Worm (Caenorhabditis elegans): Measurements from ENCODE around the gene ceh-49.
A peak's percentile ranks its signal among the peaks of the same experiment; 100 is the strongest.

ceh-49 gene

ce11 chrV:6107474-6107873, 12.5 kb downstream of the ceh-49 start, which contains the start of gene cwf-19L1 (continued):
- TF ChIP-seq egl-13 (tag; optimal IDR thresholded peaks at IDR 0.05), result peak; percentile 68
- peak; percentile 82 for TF ChIP-seq nhr-47 (tag; optimal IDR thresholded peaks at IDR 0.05)
- TF ChIP-seq ztf-11 (tag; optimal IDR thresholded peaks at IDR 0.05), result peak in 1 of 2 experiments; percentile 79
- peak; percentile 40 for TF ChIP-seq unc-86 (tag; optimal IDR thresholded peaks at IDR 0.05)
- TF ChIP-seq efl-1 (optimal IDR thresholded peaks at IDR 0.05), result peak; percentile 92 to 95
- TF ChIP-seq efl-1 (GFP tag; optimal IDR thresholded peaks at IDR 0.05 in 1 of 2), result peak; percentile 94 to 99
- TF ChIP-seq elt-3 (tag; optimal IDR thresholded peaks at IDR 0.05), result peak in 2 of 6 experiments; percentile 1 to 29
- peak; percentile 66 for TF ChIP-seq nhr-19 (GFP tag; conservative IDR thresholded peaks at IDR 0.05)

- TF ChIP-seq blmp-1 (tag; optimal IDR thresholded peaks at IDR 0.05), result peak; percentile 100
- TF ChIP-seq lin-14 (GFP tag; optimal IDR thresholded peaks at IDR 0.05), result no peak
These were observed 14.6 kb downstream of the ceh-49 start, which contains the start of gene atf-8 for ce11 chrV:6105374-6105773. Gene atf-8, plus strand, starts transcription at chrV:6105607.

- TF ChIP-seq elt-2 (tag; optimal IDR thresholded peaks at IDR 0.05) (no peak), C04F5.9 (tag; optimal IDR thresholded peaks at IDR 0.05) (no peak), grh-1 (GFP tag; IDR thresholded peaks at IDR 0.05) (no peak), lin-13 (GFP tag; optimal IDR thresholded peaks at IDR 0.05) (no peak), nhr-237 (tag; optimal IDR thresholded peaks at IDR 0.05) (no peak), lin-39 (tag; optimal IDR thresholded peaks at IDR 0.05) (no peak), pag-3 (tag; optimal IDR thresholded peaks at IDR 0.05; ENCODE audit: borderline replicate concordance, insufficient read depth) (no peak), efl-1 (optimal IDR thresholded peaks at IDR 0.05) (no peak), efl-1 (GFP tag; optimal IDR thresholded peaks at IDR 0.05 in 1 of 2) (no peak), hlh-17 (GFP tag; optimal IDR thresholded peaks at IDR 0.05; ENCODE audit: borderline replicate concordance) (no peak), lir-3 (tag; optimal IDR thresholded peaks at IDR 0.05; ENCODE audit: poor library complexity) (no peak), nhr-28 (tag; optimal IDR thresholded peaks at IDR 0.05) (no peak), nhr-77 (tag; optimal IDR thresholded peaks at IDR 0.05) (no peak), sptf-1 (tag; optimal IDR thresholded peaks at IDR 0.05) (no peak), C16A3.4 (tag; optimal IDR thresholded peaks at IDR 0.05) (no peak), ets-5 (GFP tag; IDR thresholded peaks at IDR 0.05) (no peak), alr-1 (tag; optimal IDR thresholded peaks at IDR 0.05; ENCODE audit: borderline replicate concordance) (no peak), mef-2 (tag; optimal IDR thresholded peaks at IDR 0.05) (no peak), ceh-63 (GFP tag; optimal IDR thresholded peaks at IDR 0.05) (no peak), ces-1 (GFP tag; optimal IDR thresholded peaks at IDR 0.05) (no peak), nhr-76 (tag; optimal IDR thresholded peaks at IDR 0.05) (no peak)
These were observed 16.6 kb downstream of the ceh-49 start, which contains the start of gene Y38A10A.11 for ce11 chrV:6103429-6103828. Gene Y38A10A.11, minus strand, starts transcription at chrV:6103529.

- TF ChIP-seq C16A3.4 (tag; optimal IDR thresholded peaks at IDR 0.05) (no peak), unc-98 (GFP tag; IDR thresholded peaks at IDR 0.05) (no peak), lin-35 (GFP tag; optimal IDR thresholded peaks at IDR 0.05) (peak; percentile 18 to 33), rnt-1 (tag; optimal IDR thresholded peaks at IDR 0.05) (no peak), elt-2 (tag; optimal IDR thresholded peaks at IDR 0.05) (peak; percentile 60), sox-4 (tag; optimal IDR thresholded peaks at IDR 0.05) (no peak), elt-3 (tag; optimal IDR thresholded peaks at IDR 0.05) (peak in 1 of 6 experiments; percentile 4), lsy-2 (tag; optimal IDR thresholded peaks at IDR 0.05) (peak in 1 of 2 experiments; percentile 80), sup-37 (GFP tag; optimal IDR thresholded peaks at IDR 0.05) (no peak), dpl-1 (GFP tag; optimal IDR thresholded peaks at IDR 0.05) (peak in 2 of 3 experiments; percentile 20 to 63), efl-1 (optimal IDR thresholded peaks at IDR 0.05) (peak; percentile 8 to 25), efl-1 (GFP tag; optimal IDR thresholded peaks at IDR 0.05 in 1 of 2) (peak; percentile 54 to 80), pag-3 (tag; optimal IDR thresholded peaks at IDR 0.05; ENCODE audit: borderline replicate concordance, insufficient read depth) (no peak)
These were observed 18.6 kb downstream of the ceh-49 start for ce11 chrV:6101243-6101898.
